Fruit fly (Drosophila melanogaster) whole organism, embryonic: ENCODE results near the gene CG31636.

Source experiments
- Adf1 ChIP-seq: fragments of 200-800 bp; sonication (Bioruptor generic); IDR thresholded peaks from 2 replicates; pipeline ENCODE4 v1.3.6; 2022; ENCODE audit warnings: missing biosample characterization, missing genetic modification characterization
- Asciz ChIP-seq: fragments of 200-800 bp; sonication (Bioruptor generic); optimal IDR thresholded peaks from 2 replicates; lab custom pipeline; 2017; ENCODE audit warnings: missing biosample characterization, mild to moderate bottlenecking, missing genetic modification characterization, missing genetic modification reagents
- B-H2 ChIP-seq: fragments of 200-800 bp; sonication (Bioruptor generic); optimal IDR thresholded peaks from 2 replicates; lab custom pipeline; 2018; ENCODE audit warnings: missing biosample characterization, mild to moderate bottlenecking, missing genetic modification characterization
- CG10147 ChIP-seq: fragments of 200-800 bp; sonication (Bioruptor generic); optimal IDR thresholded peaks from 2 replicates; lab custom pipeline; 2019; ENCODE audit warnings: missing biosample characterization, mild to moderate bottlenecking, missing genetic modification characterization, moderate library complexity
- CG10321 ChIP-seq: fragments of 200-800 bp; sonication (Bioruptor generic); IDR thresholded peaks from 2 replicates; pipeline ENCODE4 v1.3.6; 2022; ENCODE audit warnings: missing biosample characterization, missing genetic modification characterization
- CG10462 ChIP-seq: fragments of 200-800 bp; sonication (Bioruptor generic); optimal IDR thresholded peaks from 2 replicates; lab custom pipeline; 2016; ENCODE audit warnings: missing biosample characterization, missing genetic modification characterization
- CG13287 ChIP-seq: fragments of 200-800 bp; sonication (Bioruptor generic); IDR thresholded peaks from 2 replicates; pipeline ENCODE4 v1.3.6; 2022; ENCODE audit warnings: missing biosample characterization, missing genetic modification characterization; ENCODE audit not compliant: partially characterized antibody
- CG13624 ChIP-seq: fragments of 200-800 bp; sonication (Bioruptor generic); optimal IDR thresholded peaks from 2 replicates; lab custom pipeline; 2016; ENCODE audit warnings: missing biosample characterization, missing genetic modification characterization
- CG2678 ChIP-seq: fragments of 200-800 bp; sonication (Bioruptor generic); optimal IDR thresholded peaks from 3 replicates; lab custom pipeline; 2019; ENCODE audit warnings: missing biosample characterization, mild to moderate bottlenecking, missing genetic modification characterization, moderate library complexity
- CG32532 ChIP-seq: fragments of 200-800 bp; sonication (Bioruptor generic); IDR thresholded peaks from 2 replicates; pipeline ENCODE4 v1.3.6; 2022; ENCODE audit warnings: missing biosample characterization, missing genetic modification characterization
- CG6654 ChIP-seq: fragments of 200-800 bp; sonication (Bioruptor generic); optimal IDR thresholded peaks from 2 replicates; lab custom pipeline; 2017; ENCODE audit warnings: missing biosample characterization, mild to moderate bottlenecking, missing genetic modification characterization
- CG6791 ChIP-seq: fragments of 200-800 bp; sonication (Bioruptor generic); IDR thresholded peaks from 3 replicates; pipeline ENCODE4 v1.3.6; 2022; ENCODE audit warnings: missing biosample characterization, missing genetic modification characterization; ENCODE audit not compliant: partially characterized antibody
- CG7839 ChIP-seq: fragments of 200-800 bp; sonication (Bioruptor generic); optimal IDR thresholded peaks from 3 replicates; lab custom pipeline; 2018; ENCODE audit warnings: missing biosample characterization, mild to moderate bottlenecking, missing genetic modification characterization, moderate library complexity
- CG9609 ChIP-seq: fragments of 200-800 bp; sonication (Bioruptor generic); optimal IDR thresholded peaks from 3 replicates; lab custom pipeline; 2016; ENCODE audit warnings: missing biosample characterization, missing genetic modification characterization
- CG9727 ChIP-seq: fragments of 200-800 bp; sonication (Bioruptor generic); optimal IDR thresholded peaks from 3 replicates; lab custom pipeline; 2017; ENCODE audit warnings: missing biosample characterization, mild to moderate bottlenecking, missing genetic modification characterization
- CG9797 ChIP-seq: fragments of 200-800 bp; sonication (Bioruptor generic); optimal IDR thresholded peaks from 3 replicates; lab custom pipeline; 2018; ENCODE audit warnings: missing biosample characterization, mild to moderate bottlenecking, missing genetic modification characterization
- CG9932 ChIP-seq: fragments of 200-800 bp; sonication (Bioruptor generic); IDR thresholded peaks from 2 replicates; pipeline ENCODE4 v1.3.6; 2022; ENCODE audit warnings: missing biosample characterization, missing genetic modification characterization
- Chrac-16 ChIP-seq: fragments of 200-800 bp; sonication (Bioruptor generic); optimal IDR thresholded peaks from 3 replicates; lab custom pipeline; 2016; ENCODE audit warnings: missing biosample characterization, missing genetic modification characterization
- D19A ChIP-seq: fragments of 200-800 bp; optimal IDR thresholded peaks from 3 replicates; lab custom pipeline; 2019; ENCODE audit warnings: missing biosample characterization, mild to moderate bottlenecking, missing genetic modification characterization, moderate library complexity
- D19B ChIP-seq: fragments of 200-800 bp; sonication (Bioruptor generic); optimal IDR thresholded peaks from 2 replicates; lab custom pipeline; 2017; ENCODE audit warnings: missing biosample characterization, mild to moderate bottlenecking, missing genetic modification characterization
- Doc2 ChIP-seq: fragments of 200-800 bp; sonication (Bioruptor generic); IDR thresholded peaks from 2 replicates; pipeline ENCODE4 v1.3.6; 2022; ENCODE audit warnings: missing biosample characterization, missing genetic modification characterization
- Drgx ChIP-seq: fragments of 200-800 bp; sonication (Bioruptor generic); IDR thresholded peaks from 2 replicates; pipeline ENCODE4 v1.3.6; 2022; ENCODE audit warnings: missing biosample characterization, missing genetic modification characterization
- Fer2 ChIP-seq: fragments of 200-800 bp; sonication (Bioruptor generic); optimal IDR thresholded peaks from 2 replicates; lab custom pipeline; 2018; ENCODE audit warnings: missing biosample characterization, mild to moderate bottlenecking, missing genetic modification characterization, moderate library complexity
- HLH4C ChIP-seq: fragments of 200-800 bp; sonication (Bioruptor generic); IDR thresholded peaks from 3 replicates; pipeline ENCODE4 v1.3.6; 2022; ENCODE audit warnings: missing biosample characterization, missing genetic modification characterization; ENCODE audit not compliant: partially characterized antibody
- Hr51 ChIP-seq, 2 experiments: fragments of 200-800 bp; sonication (Bioruptor generic); optimal IDR thresholded peaks; 2 replicates in 1 of 2; 3 replicates in 1 of 2; lab custom pipeline; 2016 to 2018; ENCODE audit warnings: missing biosample characterization in 2 of 2, missing genetic modification characterization in 2 of 2, mild to moderate bottlenecking in 1 of 2, moderate library complexity in 1 of 2
- MESR4 ChIP-seq: fragments of 200-800 bp; sonication (Bioruptor generic); optimal IDR thresholded peaks from 2 replicates; lab custom pipeline; 2018; ENCODE audit warnings: missing biosample characterization, mild to moderate bottlenecking, missing genetic modification characterization, moderate library complexity
- Oaz ChIP-seq: fragments of 200-800 bp; sonication (Bioruptor generic); IDR thresholded peaks from 2 replicates; pipeline ENCODE4 v1.3.6; 2022; ENCODE audit warnings: missing biosample characterization, missing genetic modification characterization
- Pdp1 ChIP-seq, 2 experiments: fragments of 200-800 bp; sonication (Bioruptor generic); optimal IDR thresholded peaks; 3 replicates each; lab custom pipeline; 2016; ENCODE audit warnings: missing biosample characterization in 2 of 2, missing genetic modification characterization in 2 of 2, mild to moderate bottlenecking in 1 of 2, moderate library complexity in 1 of 2
- Ravus ChIP-seq: fragments of 200-800 bp; sonication (Bioruptor generic); IDR thresholded peaks from 2 replicates; pipeline ENCODE4 v1.3.6; 2022; ENCODE audit warnings: missing biosample characterization, missing genetic modification characterization
- Stat92E ChIP-seq, 3 experiments: fragments of >200 bp in 2 of 3; fragments of 200-800 bp in 1 of 3; sonication (Bioruptor generic) in 1 of 3; optimal IDR thresholded peaks; 2 replicates each; lab custom pipeline; 2017 to 2019; ENCODE audit warnings: missing biosample characterization in 3 of 3, missing genetic modification characterization in 3 of 3, mild to moderate bottlenecking in 1 of 3, moderate library complexity in 1 of 3
- Vsx1 ChIP-seq: fragments of 200-800 bp; sonication (Bioruptor generic); optimal IDR thresholded peaks from 2 replicates; lab custom pipeline; 2017; ENCODE audit warnings: missing biosample characterization, mild to moderate bottlenecking, missing genetic modification characterization, missing genetic modification reagents
- abd-A ChIP-seq: fragments of 200-800 bp; sonication (Bioruptor generic); optimal IDR thresholded peaks from 3 replicates; lab custom pipeline; 2019; ENCODE audit warnings: missing biosample characterization, mild to moderate bottlenecking, missing genetic modification characterization, moderate library complexity
- ara ChIP-seq: fragments of 200-800 bp; sonication (Bioruptor generic); IDR thresholded peaks from 2 replicates; pipeline ENCODE4 v1.3.6; 2022; ENCODE audit warnings: missing biosample characterization, missing genetic modification characterization
- br ChIP-seq: fragments of >200 bp; optimal IDR thresholded peaks from 2 replicates; lab custom pipeline; 2017
- btn ChIP-seq: fragments of 200-800 bp; sonication (Bioruptor generic); optimal IDR thresholded peaks from 2 replicates; lab custom pipeline; 2016; ENCODE audit warnings: missing biosample characterization, missing genetic modification characterization
- dati ChIP-seq: fragments of 200-800 bp; sonication (Bioruptor generic); IDR thresholded peaks from 2 replicates; pipeline ENCODE4 v1.3.6; 2022; ENCODE audit warnings: missing biosample characterization, missing genetic modification characterization
- dysf ChIP-seq: fragments of 200-800 bp; sonication (Bioruptor generic); IDR thresholded peaks from 3 replicates; pipeline ENCODE4 v1.3.6; 2022; ENCODE audit warnings: missing biosample characterization, missing genetic modification characterization
- esg ChIP-seq: fragments of 200-800 bp; sonication (Bioruptor generic); conservative IDR thresholded peaks from 2 replicates; pipeline ENCODE4 v1.3.6; 2022; ENCODE audit warnings: missing biosample characterization, missing genetic modification characterization
- exex ChIP-seq: fragments of 200-800 bp; sonication (Bioruptor generic); optimal IDR thresholded peaks from 4 replicates; lab custom pipeline; 2018; ENCODE audit warnings: missing biosample characterization, mild to moderate bottlenecking, missing genetic modification characterization, moderate library complexity
- fd3F ChIP-seq: fragments of 200-800 bp; sonication (Bioruptor generic); optimal IDR thresholded peaks from 2 replicates; lab custom pipeline; 2018; ENCODE audit warnings: missing biosample characterization, mild to moderate bottlenecking, missing genetic modification characterization, moderate library complexity
- klu ChIP-seq: fragments of 200-800 bp; sonication (Bioruptor generic); IDR thresholded peaks from 2 replicates; pipeline ENCODE4 v1.3.6; 2022; ENCODE audit warnings: missing biosample characterization, missing genetic modification characterization
- kni ChIP-seq: fragments of 200-800 bp; sonication (Bioruptor generic); optimal IDR thresholded peaks from 3 replicates; lab custom pipeline; 2017; ENCODE audit warnings: mild to moderate bottlenecking, missing biosample characterization, missing genetic modification reagents, missing genetic modification characterization
- odd ChIP-seq: fragments of 200-800 bp; sonication (Bioruptor generic); optimal IDR thresholded peaks from 2 replicates; lab custom pipeline; 2017; ENCODE audit warnings: missing biosample characterization, mild to moderate bottlenecking, missing genetic modification characterization
- ro ChIP-seq: fragments of 200-800 bp; sonication (Bioruptor generic); IDR thresholded peaks from 2 replicates; pipeline ENCODE4 v1.3.6; 2022; ENCODE audit warnings: missing biosample characterization, missing genetic modification characterization
- sqz ChIP-seq: fragments of 200-800 bp; sonication (Bioruptor generic); optimal IDR thresholded peaks from 3 replicates; lab custom pipeline; 2018; ENCODE audit warnings: missing biosample characterization, mild to moderate bottlenecking, missing genetic modification characterization
- ssp ChIP-seq: fragments of 200-800 bp; sonication (Bioruptor generic); IDR thresholded peaks from 2 replicates; pipeline ENCODE4 v1.3.6; 2022; ENCODE audit warnings: missing biosample characterization, missing genetic modification characterization
- tio ChIP-seq: fragments of 200-800 bp; sonication (Bioruptor generic); optimal IDR thresholded peaks from 2 replicates; lab custom pipeline; 2017; ENCODE audit warnings: missing biosample characterization, missing genetic modification characterization, inconsistent platforms
- ttk ChIP-seq: fragments of 200-800 bp; sonication (Bioruptor generic); IDR thresholded peaks from 2 replicates; pipeline ENCODE4 v2.1.2; 2022; ENCODE audit warnings: missing biosample characterization, missing genetic modification characterization
- twi ChIP-seq: fragments of 200-800 bp; optimal IDR thresholded peaks from 2 replicates; lab custom pipeline; 2019; ENCODE audit warnings: missing biosample characterization, mild to moderate bottlenecking, missing genetic modification characterization, moderate library complexity
- z ChIP-seq: fragments of 200-800 bp; sonication (Bioruptor generic); IDR thresholded peaks from 3 replicates; pipeline ENCODE4 v1.3.6; 2022; ENCODE audit warnings: missing biosample characterization, missing genetic modification characterization

CG31636 gene

DNA sequence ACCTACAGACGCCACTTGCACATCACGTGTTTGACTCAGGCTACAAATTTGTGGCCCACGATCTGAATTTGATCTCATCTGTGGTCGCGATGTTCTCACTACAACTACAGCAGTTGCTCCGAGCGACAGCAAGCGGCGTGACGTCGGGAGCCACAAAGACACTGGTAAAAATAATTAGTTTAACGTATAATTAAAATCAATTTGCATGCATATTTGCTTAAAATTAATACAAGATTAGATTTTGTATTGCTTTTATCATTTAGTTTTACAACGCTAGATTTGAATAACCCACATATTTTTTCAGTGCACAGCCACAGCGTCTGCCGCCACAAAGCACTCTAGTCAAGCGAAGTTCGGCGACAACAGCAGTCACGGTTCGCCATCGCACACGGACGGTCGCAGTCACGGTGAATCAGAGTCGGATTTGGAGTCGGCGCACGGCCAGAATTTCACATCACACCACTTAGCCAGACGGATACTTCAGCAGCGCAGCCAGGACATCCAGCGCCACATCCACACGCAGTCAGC is 45.4 kb downstream of the CG31636 start (continued):
- peak; percentile 99 for TF ChIP-seq D19B (GFP tag; lab: Kevin White, UChicago)
- TF ChIP-seq dati (GFP tag; lab: Robert Waterston, UW) = peak; percentile 100
- TF ChIP-seq CG10462 (GFP tag; lab: Kevin White, UChicago) = peak; percentile 100
- TF ChIP-seq kni (GFP tag; lab: Kevin White, UChicago) = peak; percentile 100
- TF ChIP-seq HLH4C (GFP tag; lab: Robert Waterston, UW) = no peak; the same call in 2 of the 3 replicates
- TF ChIP-seq dysf (GFP tag; lab: Robert Waterston, UW) = peak; percentile 100
- TF ChIP-seq B-H2 (GFP tag; lab: Kevin White, UChicago) = peak; percentile 100
- peak; percentile 100 for TF ChIP-seq Asciz (GFP tag; lab: Kevin White, UChicago)
- TF ChIP-seq CG10147 (GFP tag; lab: Kevin White, UChicago) = peak; percentile 100
- TF ChIP-seq klu (GFP tag; lab: Robert Waterston, UW) = peak; percentile 100
- peak; percentile 100 for TF ChIP-seq Fer2 (tag; lab: Kevin White, UChicago)
- TF ChIP-seq z (GFP tag; lab: Robert Waterston, UW) = peak; percentile 92
- peak; percentile 99 for TF ChIP-seq MESR4
- TF ChIP-seq exex (tag; lab: Kevin White, UChicago) = peak; percentile 100
- peak; percentile 100 for TF ChIP-seq ttk (GFP tag; lab: Robert Waterston, UW)
- peak; percentile 100 for TF ChIP-seq Ravus (GFP tag; lab: Robert Waterston, UW)
- TF ChIP-seq sqz (GFP tag; lab: Kevin White, UChicago) = peak; percentile 100
- TF ChIP-seq ara (GFP tag; lab: Robert Waterston, UW) = peak; percentile 100
- TF ChIP-seq CG32532 (GFP tag; lab: Robert Waterston, UW) = peak; percentile 100
- peak; percentile 96 for TF ChIP-seq CG9797 (GFP tag; lab: Kevin White, UChicago)
- TF ChIP-seq CG9609 (GFP tag; lab: Kevin White, UChicago) = peak; percentile 100
- peak; percentile 97 for TF ChIP-seq CG6654 (GFP tag; lab: Kevin White, UChicago)
- peak; percentile 100 for TF ChIP-seq fd3F (GFP tag; lab: Kevin White, UChicago)
- TF ChIP-seq Oaz (GFP tag; lab: Robert Waterston, UW) = peak; percentile 100
- TF ChIP-seq CG6791 (GFP tag; lab: Robert Waterston, UW) = peak; percentile 56; the same call in 1 of the 3 replicates
- TF ChIP-seq CG2678 = peak; percentile 100
- TF ChIP-seq CG9727 (GFP tag; lab: Kevin White, UChicago) = peak; percentile 100
- peak; percentile 100 for TF ChIP-seq Drgx (GFP tag; lab: Robert Waterston, UW)
- no peak for TF ChIP-seq br
- TF ChIP-seq Pdp1 (GFP tag; optimal IDR thresholded peaks at IDR 0.05; lab: Kevin White, UChicago) = peak; percentile 100
- TF ChIP-seq CG7839 = peak; percentile 100
- TF ChIP-seq odd (GFP tag; lab: Kevin White, UChicago) = peak; percentile 100
- peak; percentile 100 for TF ChIP-seq abd-A (tag; lab: Kevin White, UChicago)
- peak; percentile 95 for TF ChIP-seq CG10321
- TF ChIP-seq ro (GFP tag; lab: Robert Waterston, UW) = peak; percentile 100
- peak; percentile 100 for TF ChIP-seq Vsx1 (GFP tag; lab: Kevin White, UChicago)
- TF ChIP-seq Chrac-16 = peak; percentile 100
- TF ChIP-seq Stat92E (GFP tag; optimal IDR thresholded peaks at IDR 0.05; lab: Kevin White, UChicago) = peak in 1 of 3 experiments; percentile 100
- peak; percentile 100 for TF ChIP-seq btn (GFP tag; lab: Kevin White, UChicago)
- peak; percentile 98 for TF ChIP-seq ssp (GFP tag; lab: Robert Waterston, UW)
- peak; percentile 100 for TF ChIP-seq twi (tag; lab: Kevin White, UChicago)
- peak; percentile 100 for TF ChIP-seq Hr51 (GFP tag; optimal IDR thresholded peaks at IDR 0.05; lab: Kevin White, UChicago)
- TF ChIP-seq tio (GFP tag; lab: Kevin White, UChicago) = peak; percentile 100
- peak; percentile 100 for TF ChIP-seq CG13624 (GFP tag; lab: Kevin White, UChicago)
- TF ChIP-seq CG13287 (GFP tag; lab: Robert Waterston, UW) = peak; percentile 55; the same call in 1 of the 2 replicates
- peak; percentile 99 for TF ChIP-seq Adf1 (GFP tag; lab: Robert Waterston, UW)
- peak; percentile 100 for TF ChIP-seq esg (GFP tag; lab: Robert Waterston, UW)
- TF ChIP-seq D19A (tag; lab: Kevin White, UChicago) = peak; percentile 99
- TF ChIP-seq CG9932 (GFP tag; lab: Robert Waterston, UW) = peak; percentile 100
- TF ChIP-seq Doc2 (GFP tag; lab: Robert Waterston, UW) = peak; percentile 100
